Worm (Caenorhabditis elegans) whole organism, L4 larva: ENCODE data around the gene sri-2.

Source experiments
- ceh-28 ChIP-seq: fragments of 150-350 bp; optimal IDR thresholded peaks from 2 replicates; lab custom pipeline; 2014; ENCODE audit warnings: missing biosample characterization, missing genetic modification reagents, missing genetic modification characterization
- ces-1 ChIP-seq: fragments of 150-350 bp; sonication (generic microtip); optimal IDR thresholded peaks from 4 replicates; lab custom pipeline; 2014; ENCODE audit warnings: missing biosample characterization, missing genetic modification reagents, missing genetic modification characterization
- dpl-1 ChIP-seq: fragments of 150-350 bp; optimal IDR thresholded peaks from 2 replicates; lab custom pipeline; 2014; ENCODE audit warnings: missing biosample characterization, missing genetic modification reagents, missing genetic modification characterization
- fos-1 ChIP-seq: fragments of 150-350 bp; optimal IDR thresholded peaks from 2 replicates; lab custom pipeline; 2014; ENCODE audit warnings: missing biosample characterization, missing genetic modification characterization
- madf-5 ChIP-seq, 2 experiments: fragments of 200-800 bp; sonication (Bioruptor generic); IDR thresholded peaks; 2 replicates each; pipeline ENCODE4 v1.3.6; 2022; ENCODE audit warnings: missing compliant biosample characterization in 2 of 2, missing genetic modification characterization in 2 of 2
- nhr-11 ChIP-seq: fragments of 150-350 bp; optimal IDR thresholded peaks from 2 replicates; lab custom pipeline; 2014; ENCODE audit warnings: missing biosample characterization, missing genetic modification characterization
- nhr-237 ChIP-seq: sonication (generic microtip); optimal IDR thresholded peaks from 2 replicates; lab custom pipeline; 2017; ENCODE audit warnings: missing biosample characterization, missing genetic modification characterization
- nhr-28 ChIP-seq: fragments of 150-350 bp; optimal IDR thresholded peaks from 2 replicates; lab custom pipeline; 2014; ENCODE audit warnings: missing biosample characterization, missing genetic modification characterization
- nhr-77 ChIP-seq: fragments of 150-350 bp; optimal IDR thresholded peaks from 2 replicates; lab custom pipeline; 2014; ENCODE audit warnings: missing biosample characterization, missing genetic modification characterization
- zag-1 ChIP-seq: fragments of 150-350 bp; optimal IDR thresholded peaks from 2 replicates; lab custom pipeline; 2014; ENCODE audit warnings: missing biosample characterization, missing genetic modification characterization
- ztf-11 ChIP-seq: fragments of 150-350 bp; optimal IDR thresholded peaks from 2 replicates; lab custom pipeline; 2014; ENCODE audit warnings: missing biosample characterization, missing genetic modification characterization

DNA sequence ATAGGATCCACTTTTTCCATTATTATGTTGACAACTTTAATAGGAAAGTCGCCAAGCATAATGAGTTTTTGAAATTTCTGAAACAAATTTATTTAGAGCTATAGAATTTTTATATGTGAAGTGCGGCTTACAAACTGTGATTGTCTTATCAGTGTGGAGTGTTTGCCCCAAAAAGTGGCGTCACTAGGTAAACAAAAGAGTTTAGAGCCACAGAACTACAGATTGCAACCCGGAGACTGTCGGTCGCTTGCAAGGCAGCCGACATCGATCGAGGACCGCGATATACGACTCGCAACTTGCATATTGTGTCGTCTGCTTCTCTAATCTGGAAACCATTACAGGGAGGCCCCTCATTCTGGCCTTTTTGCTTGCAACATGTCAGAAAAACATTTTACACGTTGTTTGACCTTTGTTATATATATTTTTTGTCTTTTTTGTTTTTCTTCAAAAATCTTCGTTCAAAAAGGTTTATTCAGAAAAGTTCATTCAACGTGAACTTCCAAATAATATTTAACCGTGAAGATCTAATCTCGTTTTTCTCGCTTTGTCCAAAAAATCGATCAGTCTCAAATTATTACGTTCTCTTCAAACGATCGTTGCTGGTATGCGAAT is 17.8 kb upstream of the sri-2 start, which contains the start of the genes fbxa-99 and F36G9.13:
- TF ChIP-seq nhr-28 (peak; percentile 48), ztf-11 (no peak), dpl-1 (GFP tag; lab: Kevin White, UChicago) (no peak), ceh-28 (tag; lab: Kevin White, UChicago) (no peak), nhr-11 (tag; lab: Kevin White, UChicago) (no peak), nhr-237 (no peak), zag-1 (tag; lab: Kevin White, UChicago) (no peak), madf-5 (GFP tag; IDR thresholded peaks at IDR 0.05; lab: Robert Waterston, UW) (no peak), ces-1 (GFP tag; lab: Kevin White, UChicago) (no peak), nhr-77 (peak; percentile 21), fos-1 (tag; lab: Kevin White, UChicago) (no peak)
